Fruit fly (Drosophila melanogaster) Kc167 (cell line): Measurements from ENCODE around the gene CG9018.
A peak's percentile ranks its signal among the peaks of the same experiment; 100 is the strongest.

Experiments
- Myc ChIP-seq: fragments of >200 bp; optimal IDR thresholded peaks from 2 replicates; lab custom pipeline; 2017; ENCODE audit warnings: missing external identifiers
- Sin3A ChIP-seq: fragments of >200 bp; optimal IDR thresholded peaks from 2 replicates; lab custom pipeline; 2018; ENCODE audit warnings: missing external identifiers
- h ChIP-seq: fragments of >200 bp; optimal IDR thresholded peaks from 3 replicates; lab custom pipeline; 2018; ENCODE audit warnings: missing external identifiers
- insv ChIP-seq: fragments of >200 bp; optimal IDR thresholded peaks from 3 replicates; lab custom pipeline; 2018; ENCODE audit warnings: missing external identifiers
- psq ChIP-seq: fragments of >200 bp; optimal IDR thresholded peaks from 2 replicates; lab custom pipeline; 2017; ENCODE audit warnings: missing external identifiers
- ttk ChIP-seq: sonication (Bioruptor generic); optimal IDR thresholded peaks from 2 replicates; lab custom pipeline; 2017; ENCODE audit warnings: missing external identifiers

Gene CG9018

DNA sequence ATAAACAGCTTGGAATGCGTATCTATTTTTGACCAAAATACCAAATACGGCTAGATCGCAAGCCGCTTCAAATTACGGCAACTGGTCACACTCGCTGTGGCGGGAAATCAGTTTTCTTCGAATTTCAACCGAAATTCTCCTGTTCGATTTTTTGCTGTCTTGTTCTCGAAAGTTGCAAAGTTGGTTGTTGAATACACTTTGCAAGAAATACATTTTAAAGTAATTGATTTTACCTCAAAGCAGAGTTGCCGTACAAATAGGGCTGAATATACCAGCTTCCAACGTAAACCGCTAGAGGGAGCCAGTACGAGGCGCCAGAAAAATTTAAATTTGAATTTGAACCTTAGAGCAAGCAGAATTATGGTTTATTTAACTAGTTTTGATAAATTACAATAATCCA lies at the start of gene CG9018:
Gene CG9018, minus strand, starts transcription at position 43 of the 400 bp plus-strand sequence.
- TF ChIP-seq Sin3A (no peak), psq (lab: Kevin White, UChicago) (no peak), h (no peak), insv (lab: Kevin White, UChicago) (no peak), Myc (lab: Kevin White, UChicago) (no peak), ttk (lab: Kevin White, UChicago) (no peak)

DNA sequence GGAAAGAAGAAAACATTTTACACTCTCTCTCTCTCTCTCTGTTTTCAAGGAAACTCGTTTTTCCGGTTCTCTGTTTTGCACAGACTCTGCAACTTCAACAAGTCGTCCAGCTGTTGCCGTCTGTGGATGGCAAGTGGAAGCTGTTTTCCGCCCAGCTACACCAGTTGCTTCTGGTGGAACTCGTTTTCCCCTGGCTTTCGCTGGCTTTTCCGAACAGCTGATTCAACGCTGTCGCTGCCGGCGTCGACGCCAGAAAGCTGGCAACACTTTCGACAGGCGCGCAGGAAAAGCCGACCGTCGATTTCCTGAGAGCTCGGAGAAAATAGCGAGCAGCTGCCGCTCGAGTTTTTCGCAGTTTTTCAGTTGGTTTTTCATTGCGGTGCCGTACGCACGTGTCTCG lies 45.6 kb upstream of the CG9018 start, which contains the start of gene MsR2:
Gene MsR2, plus strand, starts transcription at position 378 of the 400 bp plus-strand sequence.
- TF ChIP-seq Sin3A: no peak
- no peak for TF ChIP-seq psq (lab: Kevin White, UChicago)
- TF ChIP-seq Myc (lab: Kevin White, UChicago): no peak
- TF ChIP-seq h: no peak
- TF ChIP-seq ttk (lab: Kevin White, UChicago): no peak
- TF ChIP-seq insv (lab: Kevin White, UChicago): no peak

DNA sequence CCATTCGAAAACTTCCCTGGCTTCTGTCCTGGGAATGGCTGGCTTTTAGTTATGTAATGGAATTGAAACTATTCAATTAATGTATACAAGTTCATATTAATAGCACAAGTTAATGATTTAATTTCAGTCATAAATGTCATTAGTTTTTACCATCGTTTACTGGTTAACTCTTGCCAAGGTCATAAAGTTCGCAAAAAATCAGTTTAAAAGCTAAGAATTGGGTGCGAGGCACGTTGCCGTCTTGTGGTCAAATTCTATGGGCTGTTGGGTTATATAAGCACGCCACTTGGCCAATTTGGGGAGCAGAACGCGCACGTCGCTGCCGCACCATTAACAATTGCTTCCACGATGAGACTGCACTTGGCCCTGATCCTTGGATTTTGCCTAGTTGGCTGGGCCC lies 39.4 kb upstream of the CG9018 start, which contains the start of gene yellow-g2:
Gene yellow-g2, plus strand, starts transcription at position 301 of the 400 bp plus-strand sequence.
- TF ChIP-seq Myc (lab: Kevin White, UChicago) (no peak), psq (lab: Kevin White, UChicago) (no peak), Sin3A (no peak), insv (lab: Kevin White, UChicago) (no peak), ttk (lab: Kevin White, UChicago) (no peak), h (no peak)

DNA sequence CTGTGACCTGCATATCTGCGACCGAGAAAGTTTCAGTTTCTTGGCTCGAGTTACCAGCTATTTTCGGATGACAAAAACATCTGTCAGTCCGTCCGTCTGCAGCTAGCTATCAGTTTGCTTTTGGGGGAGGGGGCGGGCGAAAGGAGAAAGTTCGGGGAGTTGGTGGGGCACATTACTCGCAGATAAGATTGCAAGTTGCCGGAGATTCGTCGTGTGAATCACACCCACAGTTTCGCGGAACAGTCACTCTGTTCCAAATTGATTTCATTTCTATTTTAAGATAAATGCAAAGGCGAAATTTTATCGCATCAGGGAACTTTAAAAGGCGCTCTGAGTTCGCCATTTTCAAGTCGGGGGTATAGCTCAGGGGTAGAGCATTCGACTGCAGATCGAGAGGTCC lies 36.5 kb upstream of the CG9018 start:
- no peak for TF ChIP-seq Myc (lab: Kevin White, UChicago)
- TF ChIP-seq insv (lab: Kevin White, UChicago): no peak
- TF ChIP-seq Sin3A: no peak
- no peak for TF ChIP-seq h
- no peak for TF ChIP-seq psq (lab: Kevin White, UChicago)
- no peak for TF ChIP-seq ttk (lab: Kevin White, UChicago)

dm6 chr3L:2272669-2273068 lies 35.8 kb upstream of the CG9018 start, which contains the start of gene yellow-g:
Gene yellow-g (minus strand): TSS chr3L:2272769.
- no peak for TF ChIP-seq Sin3A
- TF ChIP-seq psq (lab: Kevin White, UChicago): no peak
- no peak for TF ChIP-seq insv (lab: Kevin White, UChicago)
- TF ChIP-seq h: no peak
- no peak for TF ChIP-seq ttk (lab: Kevin White, UChicago)
- TF ChIP-seq Myc (lab: Kevin White, UChicago): no peak

DNA sequence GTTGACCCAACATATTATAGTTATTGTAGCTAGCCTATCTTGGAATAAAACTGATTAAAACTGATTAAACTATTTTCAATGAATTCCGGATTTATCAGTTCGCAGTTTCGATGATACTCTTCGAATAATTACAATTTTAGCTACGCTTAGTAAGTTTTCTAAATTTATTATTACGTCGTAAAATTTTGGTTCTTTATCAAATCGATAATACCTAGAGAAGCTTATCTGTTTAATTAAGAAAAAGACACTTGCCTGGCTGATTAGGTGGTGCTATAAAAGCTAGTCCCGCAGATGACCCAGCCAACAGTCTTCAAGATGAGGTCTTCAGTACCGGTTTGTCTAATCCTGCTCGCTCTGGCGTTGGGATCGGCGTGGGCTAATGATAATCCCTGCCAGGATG lies 31.6 kb upstream of the CG9018 start, which contains the start of gene CG32302:
Gene CG32302, plus strand, starts transcription at position 301 of the 400 bp plus-strand sequence.
- TF ChIP-seq ttk (lab: Kevin White, UChicago): no peak
- TF ChIP-seq Sin3A: no peak
- no peak for TF ChIP-seq psq (lab: Kevin White, UChicago)
- TF ChIP-seq h: no peak
- no peak for TF ChIP-seq Myc (lab: Kevin White, UChicago)
- TF ChIP-seq insv (lab: Kevin White, UChicago): no peak

DNA sequence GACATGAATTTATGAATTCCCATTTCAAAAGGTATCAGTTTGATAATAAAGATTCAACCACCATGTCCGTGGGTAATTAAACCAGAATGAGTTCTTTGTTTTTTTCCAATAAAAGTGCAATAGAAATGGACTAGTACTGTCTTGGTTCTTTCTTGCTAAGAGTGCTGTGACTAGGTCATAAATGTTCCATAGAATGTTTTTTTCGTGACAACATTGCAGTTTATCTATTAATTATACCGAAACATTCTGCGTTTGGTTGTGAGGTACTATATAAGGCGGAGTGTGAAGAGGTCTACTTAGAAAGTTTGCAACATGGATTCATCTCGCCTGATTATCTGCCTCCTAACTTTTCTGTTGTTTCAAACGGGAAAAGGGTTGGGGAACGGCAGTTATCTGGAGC lies 30.7 kb upstream of the CG9018 start, which contains the start of gene obst-I:
Gene obst-I, plus strand, starts transcription at position 301 of the 400 bp plus-strand sequence.
- TF ChIP-seq insv (lab: Kevin White, UChicago) (no peak), Sin3A (no peak), Myc (lab: Kevin White, UChicago) (no peak), psq (lab: Kevin White, UChicago) (no peak), h (no peak), ttk (lab: Kevin White, UChicago) (no peak)

DNA sequence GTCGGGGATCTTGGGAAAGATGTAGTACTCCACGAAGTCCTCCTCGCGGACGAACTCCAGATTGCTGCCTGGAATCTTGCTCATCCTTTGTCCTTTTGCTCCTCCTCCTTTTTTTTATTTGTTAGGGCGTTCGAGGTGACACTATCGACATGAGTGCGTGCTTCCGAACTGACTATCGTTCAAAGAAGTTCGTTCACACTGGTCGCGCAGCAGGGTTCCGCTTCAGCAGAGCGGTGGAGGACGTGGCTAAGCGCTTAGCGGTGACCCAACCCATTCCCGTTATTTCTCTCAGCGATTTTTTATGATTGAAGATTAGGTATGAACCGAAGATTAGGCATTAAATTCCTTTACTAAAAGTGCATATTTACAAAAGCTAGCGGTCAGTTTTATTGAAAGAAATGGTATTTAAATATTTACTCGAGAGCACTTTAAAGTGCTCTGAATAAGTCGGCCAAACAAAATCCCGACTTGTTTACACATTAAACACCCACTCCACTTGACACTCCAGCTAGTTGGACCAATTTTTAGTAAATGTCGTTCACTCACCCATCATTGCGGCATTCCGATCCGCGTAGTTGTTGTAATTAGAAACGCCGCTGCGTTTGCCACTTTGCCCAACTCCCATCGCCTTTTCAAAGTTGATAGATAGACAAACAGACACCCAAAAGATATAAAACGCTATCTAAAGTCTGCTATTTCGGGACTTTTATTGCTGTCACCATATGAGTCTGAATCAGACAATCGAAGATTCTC lies 29.0 kb upstream of the CG9018 start, which contains the start of the genes ecd and CG13806:
Gene ecd, minus strand, starts transcription at position 166 of the 753 bp plus-strand sequence.
Gene CG13806, plus strand, starts transcription at position 703 of the 753 bp plus-strand sequence.
- no peak for TF ChIP-seq ttk (lab: Kevin White, UChicago)
- TF ChIP-seq insv (lab: Kevin White, UChicago): no peak
- TF ChIP-seq Myc (lab: Kevin White, UChicago): no peak
- no peak for TF ChIP-seq Sin3A
- TF ChIP-seq psq (lab: Kevin White, UChicago): no peak
- TF ChIP-seq h: no peak

DNA sequence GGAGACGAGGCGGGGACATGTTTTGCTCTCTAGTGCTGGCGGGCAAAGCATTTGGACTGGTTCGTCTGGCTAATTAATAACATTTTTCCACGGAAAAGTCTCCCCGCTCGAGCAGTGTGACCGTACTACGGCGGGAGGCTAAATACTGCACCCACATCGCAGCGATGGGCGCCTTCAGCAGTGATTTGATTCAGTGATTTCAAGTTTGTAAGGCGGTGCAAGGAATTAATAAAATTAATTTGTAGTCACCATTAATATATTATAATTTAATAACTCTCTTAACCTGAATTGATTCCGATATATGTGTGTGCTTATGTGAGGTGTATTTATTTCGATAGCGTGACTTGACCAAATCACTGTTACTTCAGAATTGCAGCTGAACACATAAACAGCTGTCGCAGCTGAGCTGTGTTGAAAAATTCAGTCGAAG lies 25.7 kb upstream of the CG9018 start, which contains the start of the genes oxt and CG13807:
Gene oxt, minus strand, starts transcription at position 150 of the 430 bp plus-strand sequence.
Gene CG13807, plus strand, starts transcription at position 405 of the 430 bp plus-strand sequence.
- TF ChIP-seq ttk (lab: Kevin White, UChicago) (no peak), Myc (lab: Kevin White, UChicago) (no peak), psq (lab: Kevin White, UChicago) (no peak)

dm6 chr3L:2261282-2261681 lies 24.4 kb upstream of the CG9018 start:
- TF ChIP-seq insv (lab: Kevin White, UChicago): no peak
- TF ChIP-seq Sin3A: no peak
- TF ChIP-seq Myc (lab: Kevin White, UChicago): no peak
- no peak for TF ChIP-seq psq (lab: Kevin White, UChicago)
- peak; percentile 1 for TF ChIP-seq ttk (lab: Kevin White, UChicago)
- TF ChIP-seq h: no peak

- TF ChIP-seq insv (lab: Kevin White, UChicago) (no peak), psq (lab: Kevin White, UChicago) (no peak), ttk (lab: Kevin White, UChicago) (no peak), Myc (lab: Kevin White, UChicago) (no peak), Sin3A (no peak), h (no peak)
These were observed 20.6 kb upstream of the CG9018 start, which contains the start of the genes CG1275 and Elp5 for dm6 chr3L:2257412-2257862. Gene CG1275 (minus strand): TSS chr3L:2257423. Gene Elp5 (plus strand): TSS chr3L:2257456.
